Worm (Caenorhabditis elegans) whole organism, dauer: ENCODE measurements around the gene gst-22.

ENCODE experiments used
- unc-62 ChIP-seq: sonication (generic microtip); optimal IDR thresholded peaks from 2 replicates; lab custom pipeline; 2017; ENCODE audit warnings: missing biosample characterization, missing genetic modification reagents, missing genetic modification characterization

Gene gst-22

ce11 chrV:16198016-16198415 lies 34.1 kb downstream of the gst-22 start, which contains the start of gene F11A5.5:
Gene F11A5.5, plus strand, starts transcription at chrV:16198316.
- TF ChIP-seq unc-62 (GFP tag; lab: Kevin White, UChicago): no peak

ce11 chrV:16195379-16195778 lies 36.7 kb downstream of the gst-22 start, which contains the start of gene rabr-3:
Gene rabr-3, plus strand, starts transcription at chrV:16195679.
- no peak for TF ChIP-seq unc-62 (GFP tag; lab: Kevin White, UChicago)

- TF ChIP-seq unc-62 (GFP tag; lab: Kevin White, UChicago): no peak
These were observed 37.4 kb downstream of the gst-22 start, which contains the start of gene rabr-4 for ce11 chrV:16194639-16195038. Gene rabr-4, plus strand, starts transcription at chrV:16194939.

- no peak for TF ChIP-seq unc-62 (GFP tag; lab: Kevin White, UChicago)
These were observed 40.0 kb downstream of the gst-22 start, which contains the start of gene srh-279 for ce11 chrV:16192114-16192513. Gene srh-279, plus strand, starts transcription at chrV:16192414.

- no peak for TF ChIP-seq unc-62 (GFP tag; lab: Kevin White, UChicago)
These were observed 41.6 kb downstream of the gst-22 start, which contains the start of gene srh-281 for ce11 chrV:16190485-16190884. Gene srh-281, plus strand, starts transcription at chrV:16190785.

ce11 chrV:16183357-16183756 lies 48.7 kb downstream of the gst-22 start, which contains the start of gene srz-14:
Gene srz-14, plus strand, starts transcription at chrV:16183657.
- TF ChIP-seq unc-62 (GFP tag; lab: Kevin White, UChicago): no peak

ce11 chrV:16182918-16183317 lies 49.2 kb downstream of the gst-22 start, which contains the start of gene srh-277:
Gene srh-277, plus strand, starts transcription at chrV:16183218.
- TF ChIP-seq unc-62 (GFP tag; lab: Kevin White, UChicago): no peak

ce11 chrV:16182110-16182509 lies 50.0 kb downstream of the gst-22 start, which contains the start of gene srz-13:
Gene srz-13, plus strand, starts transcription at chrV:16182410.
- no peak for TF ChIP-seq unc-62 (GFP tag; lab: Kevin White, UChicago)
